Worm (Caenorhabditis elegans): ENCODE measurements around the gene Y57G11C.28.

ce11 chrIV:14890914-14891313, 38.6 kb upstream of the Y57G11C.28 start:
- TF ChIP-seq unc-62 (GFP tag; optimal IDR thresholded peaks at IDR 0.05) (no peak), mab-5 (tag; optimal IDR thresholded peaks at IDR 0.05) (no peak), nhr-28 (tag; optimal IDR thresholded peaks at IDR 0.05) (no peak), ztf-11 (tag; optimal IDR thresholded peaks at IDR 0.05) (no peak), ces-1 (GFP tag; optimal IDR thresholded peaks at IDR 0.05) (no peak), elt-3 (tag; optimal IDR thresholded peaks at IDR 0.05) (no peak), lin-13 (tag; optimal IDR thresholded peaks at IDR 0.05) (no peak)

Measured in whole organism, mixed stage, embryonic.